Worm (Caenorhabditis elegans): ENCODE measurements around the gene C50E3.5.

C50E3.5 gene

ce11 chrV:7580378-7580777, 7.4 kb upstream of the C50E3.5 start, which contains the start of gene ets-6 (continued):
- TF ChIP-seq hmg-1.2 (GFP tag; IDR thresholded peaks at IDR 0.05) = peak; percentile 91
- no peak for TF ChIP-seq zim-3 (tag; optimal IDR thresholded peaks at IDR 0.05)
- TF ChIP-seq ztf-18 (tag; optimal IDR thresholded peaks at IDR 0.05) = peak; percentile 65
- TF ChIP-seq F23B12.7 (tag; optimal IDR thresholded peaks at IDR 0.05; ENCODE audit: insufficient read depth) = no peak
- TF ChIP-seq ama-1 (optimal IDR thresholded peaks at IDR 0.05) = no peak
- no peak for TF ChIP-seq ama-1 (GFP tag; optimal IDR thresholded peaks at IDR 0.05)
- no peak for TF ChIP-seq die-1 (tag; optimal IDR thresholded peaks at IDR 0.05)
- 0 out of 2 replicates have a peak, but pooled peaks have one; percentile 10 for TF ChIP-seq B0336.3 (GFP tag; IDR thresholded peaks at IDR 0.05)
- no peak for TF ChIP-seq mel-28 (tag; optimal IDR thresholded peaks at IDR 0.05; ENCODE audit: borderline replicate concordance)
- no peak for TF ChIP-seq mxl-1 (tag; optimal IDR thresholded peaks at IDR 0.05)
- TF ChIP-seq lin-40 (tag; optimal IDR thresholded peaks at IDR 0.05) = peak; percentile 21
- TF ChIP-seq ets-4 (GFP tag; optimal IDR thresholded peaks at IDR 0.05) = no peak
- no peak for TF ChIP-seq mes-4 (tag; optimal IDR thresholded peaks at IDR 0.05)
- peak; percentile 33 for TF ChIP-seq lsl-1 (GFP tag; optimal IDR thresholded peaks at IDR 0.05)
- peak; percentile 17 for TF ChIP-seq snpc-3.4 (tag; optimal IDR thresholded peaks at IDR 0.05)
- no peak for TF ChIP-seq Y56A3A.18 (GFP tag; IDR thresholded peaks at IDR 0.05)

ce11 chrV:7590454-7590853, 2.7 kb downstream of the C50E3.5 start, which contains the start of gene C50E3.6:
C50E3.6 (minus strand) TSS chrV:7590554.
- TF ChIP-seq Y67H2A.10 (GFP tag; conservative IDR thresholded peaks at IDR 0.05) = no peak
- TF ChIP-seq ztf-3 (GFP tag; optimal IDR thresholded peaks at IDR 0.05) = no peak
- TF ChIP-seq nhr-179 (tag; optimal IDR thresholded peaks at IDR 0.05) = no peak
- no peak for TF ChIP-seq nhr-120 (GFP tag; IDR thresholded peaks at IDR 0.05)
- TF ChIP-seq dpff-1 (tag; optimal IDR thresholded peaks at IDR 0.05) = no peak
- TF ChIP-seq Y53G8AR.9 (GFP tag; conservative IDR thresholded peaks at IDR 0.05) = no peak
- TF ChIP-seq xnd-1 (tag; optimal IDR thresholded peaks at IDR 0.05) = no peak
- TF ChIP-seq F22D6.2 (tag; optimal IDR thresholded peaks at IDR 0.05) = no peak
- TF ChIP-seq ets-4 (GFP tag; optimal IDR thresholded peaks at IDR 0.05) = no peak

- no peak for TF ChIP-seq Y67H2A.10 (GFP tag; conservative IDR thresholded peaks at IDR 0.05)
- no peak for TF ChIP-seq F52B5.7 (tag; optimal IDR thresholded peaks at IDR 0.05)
- no peak for TF ChIP-seq K11D2.4 (GFP tag; IDR thresholded peaks at IDR 0.05)
- TF ChIP-seq Y56A3A.18 (GFP tag; IDR thresholded peaks at IDR 0.05) = no peak
- TF ChIP-seq snpc-1.1 (tag; optimal IDR thresholded peaks at IDR 0.05; ENCODE audit: insufficient read depth) = peak; percentile 59
- no peak for TF ChIP-seq lin-40 (tag; optimal IDR thresholded peaks at IDR 0.05)
- TF ChIP-seq F49E8.2 (tag; optimal IDR thresholded peaks at IDR 0.05; ENCODE audit: insufficient read depth) = no peak
- no peak for TF ChIP-seq snpc-4 (GFP tag; optimal IDR thresholded peaks at IDR 0.05)
- peak in 2 of 4 experiments; percentile 72 to 81 for TF ChIP-seq snpc-4 (tag; optimal IDR thresholded peaks at IDR 0.05)
Measured at ce11 chrV:7595132-7595531, 7.3 kb downstream of the C50E3.5 start.

- TF ChIP-seq dpl-1 (GFP tag; optimal IDR thresholded peaks at IDR 0.05) = no peak
- no peak for TF ChIP-seq gei-17 (GFP tag; optimal IDR thresholded peaks at IDR 0.05)
- no peak for TF ChIP-seq sdz-38 (tag; optimal IDR thresholded peaks at IDR 0.05)
- TF ChIP-seq lsl-1 (GFP tag; optimal IDR thresholded peaks at IDR 0.05) = no peak
- no peak for TF ChIP-seq hlh-12 (tag; optimal IDR thresholded peaks at IDR 0.05)
- TF ChIP-seq F52B5.7 (tag; optimal IDR thresholded peaks at IDR 0.05) = no peak
- no peak for TF ChIP-seq Y79H2A.3 (GFP tag; conservative IDR thresholded peaks at IDR 0.05)
Measured at ce11 chrV:7598269-7598668, 10.5 kb downstream of the C50E3.5 start, which contains the start of gene C50E3.7. C50E3.7 (minus strand) TSS chrV:7598369.

Data from whole organism, young adult.